Worm (Caenorhabditis elegans): ENCODE data around the gene F59E12.15.

Gene F59E12.15

DNA sequence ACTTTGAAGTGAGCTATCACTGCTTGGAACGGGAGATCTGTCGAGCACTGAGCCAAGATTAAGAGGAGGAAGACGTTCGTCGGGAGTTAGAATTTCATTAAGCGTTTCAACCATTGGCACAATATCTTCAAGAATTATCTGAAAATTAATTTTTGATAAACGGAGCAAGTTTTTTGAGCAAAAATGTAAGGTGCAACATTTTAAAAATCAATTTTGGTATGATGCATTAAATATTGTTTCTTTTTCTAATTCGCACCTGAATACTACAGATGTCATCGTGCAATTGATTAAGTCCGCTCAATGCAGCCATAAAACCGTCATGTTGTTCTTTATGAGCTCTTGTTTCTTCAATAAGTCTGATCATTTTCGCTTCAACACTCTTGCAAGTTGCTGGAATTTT is 20.1 kb upstream of the F59E12.15 start, which contains the start of gene ddl-1:
ddl-1 (minus strand) TSS at position 101 of the 400 bp plus-strand sequence.
- TF ChIP-seq elt-1 (tag; optimal IDR thresholded peaks at IDR 0.05; ENCODE audit: borderline replicate concordance, insufficient read depth) (no peak), ceh-43 (GFP tag; optimal IDR thresholded peaks at IDR 0.05) (no peak), lsy-2 (tag; optimal IDR thresholded peaks at IDR 0.05) (no peak), zip-8 (tag; optimal IDR thresholded peaks at IDR 0.05) (no peak), ztf-11 (tag; optimal IDR thresholded peaks at IDR 0.05) (no peak)

DNA sequence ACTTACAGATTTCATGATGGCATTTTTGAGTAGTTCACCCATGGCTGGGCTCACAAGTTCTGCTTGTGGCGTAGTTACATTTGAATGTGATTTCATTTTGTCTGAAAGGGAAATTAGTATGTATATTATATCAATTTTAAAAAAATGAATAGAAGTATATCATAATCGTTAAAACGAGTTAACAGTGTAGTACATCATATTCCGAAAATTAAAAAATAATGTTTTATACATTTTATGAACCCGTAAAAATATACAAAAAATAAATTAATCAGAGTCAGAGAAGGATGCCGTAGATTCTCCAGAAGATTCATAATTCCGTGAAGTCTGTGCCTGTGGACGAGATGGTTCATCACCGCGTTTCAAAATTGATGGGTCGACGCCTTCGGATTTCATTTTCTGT is 18.8 kb upstream of the F59E12.15 start, which contains the start of gene F59E12.9:
F59E12.9 (minus strand) TSS at position 101 of the 400 bp plus-strand sequence.
- TF ChIP-seq nhr-237 (tag; optimal IDR thresholded peaks at IDR 0.05) (no peak), flh-1 (GFP tag; optimal IDR thresholded peaks at IDR 0.05) (no peak)

DNA sequence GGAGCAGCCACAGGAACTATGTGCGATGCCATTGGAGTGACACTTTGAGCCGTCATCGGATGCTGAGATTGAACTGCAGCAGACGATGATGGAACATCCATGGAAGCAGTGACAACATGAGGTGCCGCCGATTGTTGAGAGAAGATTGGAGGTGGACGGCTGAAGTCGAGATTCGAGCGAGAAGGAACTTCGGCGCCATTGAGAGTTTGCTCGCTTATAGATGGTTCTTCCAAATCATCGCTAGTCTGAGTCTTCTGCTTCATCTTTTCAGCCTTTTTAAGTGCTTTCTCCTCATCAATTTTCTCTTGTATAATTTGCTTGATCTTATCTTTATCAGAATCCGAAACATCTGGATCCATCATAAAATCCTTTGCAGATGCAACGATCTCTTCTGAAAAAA is 13.9 kb upstream of the F59E12.15 start:
- no peak for TF ChIP-seq nhr-28 (tag; optimal IDR thresholded peaks at IDR 0.05)
- TF ChIP-seq ceh-39 (tag; optimal IDR thresholded peaks at IDR 0.05) = no peak
- no peak for TF ChIP-seq flh-1 (GFP tag; optimal IDR thresholded peaks at IDR 0.05)

DNA sequence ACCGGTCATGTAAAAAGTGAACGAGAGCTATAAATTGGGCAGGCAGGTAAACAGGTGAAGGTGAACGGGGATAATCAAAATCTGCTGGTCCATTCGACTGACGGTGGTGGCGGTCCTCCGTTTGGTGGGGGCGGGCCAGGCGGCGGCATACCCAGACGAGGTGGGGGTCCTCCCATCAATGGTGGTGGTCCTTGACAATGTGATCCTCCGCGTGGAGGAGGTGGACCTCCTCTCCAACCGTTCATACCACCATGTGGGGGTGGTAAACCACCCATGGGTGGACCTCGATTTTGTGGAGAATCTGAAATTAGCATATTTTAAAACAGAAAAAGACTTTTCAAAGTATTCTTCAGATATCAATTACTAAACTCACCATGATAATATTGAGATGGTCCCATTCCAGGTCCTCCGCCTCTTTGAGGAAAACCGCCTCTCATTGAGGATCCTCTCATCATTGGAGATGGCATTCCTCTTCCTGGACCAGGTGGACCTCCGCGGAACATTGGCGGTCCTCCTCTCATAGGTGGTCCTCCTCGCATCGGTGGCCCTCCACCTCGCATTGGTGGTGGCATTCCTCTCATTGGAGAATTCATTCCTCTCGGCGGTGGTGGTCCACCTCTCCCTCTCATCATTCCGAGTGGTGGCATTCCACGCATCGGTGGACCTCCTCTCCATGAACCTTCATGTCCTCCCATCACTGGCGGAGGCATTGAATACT is 12.3 kb upstream of the F59E12.15 start:
- no peak for TF ChIP-seq nhr-237 (tag; optimal IDR thresholded peaks at IDR 0.05)
- no peak for TF ChIP-seq nhr-12 (tag; optimal IDR thresholded peaks at IDR 0.05)
- no peak for TF ChIP-seq bed-3 (GFP tag; optimal IDR thresholded peaks at IDR 0.05)
- TF ChIP-seq hlh-1 (tag; optimal IDR thresholded peaks at IDR 0.05) = no peak
- no peak for TF ChIP-seq sem-2 (GFP tag; optimal IDR thresholded peaks at IDR 0.05)
- TF ChIP-seq drap-1 (GFP tag; optimal IDR thresholded peaks at IDR 0.05) = no peak
- TF ChIP-seq mep-1 (tag; optimal IDR thresholded peaks at IDR 0.05) = no peak
- no peak for TF ChIP-seq ceh-39 (tag; optimal IDR thresholded peaks at IDR 0.05)
- TF ChIP-seq snpc-4 (tag; optimal IDR thresholded peaks at IDR 0.05) = no peak
- no peak for TF ChIP-seq sptf-1 (tag; optimal IDR thresholded peaks at IDR 0.05)
- TF ChIP-seq lin-13 (tag; optimal IDR thresholded peaks at IDR 0.05) = no peak
- no peak for TF ChIP-seq mab-5 (tag; optimal IDR thresholded peaks at IDR 0.05)
- no peak for TF ChIP-seq nhr-28 (tag; optimal IDR thresholded peaks at IDR 0.05)
- no peak for TF ChIP-seq nhr-2 (tag; optimal IDR thresholded peaks at IDR 0.05)
- TF ChIP-seq lsy-2 (tag; optimal IDR thresholded peaks at IDR 0.05) = no peak
- TF ChIP-seq flh-1 (GFP tag; optimal IDR thresholded peaks at IDR 0.05) = no peak

DNA sequence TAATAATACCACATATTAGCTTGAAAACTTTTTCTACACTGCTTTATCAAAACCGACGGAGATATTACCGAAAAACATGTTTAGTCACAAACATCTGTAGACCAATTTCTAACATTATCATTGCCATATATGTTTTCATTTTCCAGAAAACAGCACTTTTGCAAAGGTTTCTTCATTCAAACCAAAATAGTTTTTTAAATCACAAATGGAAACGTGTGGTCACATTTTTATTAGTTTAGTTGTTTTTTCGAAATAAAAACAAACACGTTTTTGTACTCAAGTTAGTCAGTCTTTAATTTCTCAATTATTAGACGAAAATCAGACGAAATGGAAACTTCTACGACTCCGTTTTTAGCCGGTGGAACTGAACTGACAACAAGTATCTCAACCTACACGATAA is 9.9 kb upstream of the F59E12.15 start, which contains the start of gene F59E12.3:
F59E12.3 (plus strand) TSS at position 301 of the 400 bp plus-strand sequence.
- TF ChIP-seq nhr-237 (tag; optimal IDR thresholded peaks at IDR 0.05) (no peak), unc-62 (GFP tag; optimal IDR thresholded peaks at IDR 0.05) (no peak), tbx-8 (GFP tag; optimal IDR thresholded peaks at IDR 0.05) (no peak), nhr-2 (tag; optimal IDR thresholded peaks at IDR 0.05) (no peak), pha-4 (tag; optimal IDR thresholded peaks at IDR 0.05) (no peak), nhr-12 (tag; optimal IDR thresholded peaks at IDR 0.05) (no peak), hlh-1 (tag; optimal IDR thresholded peaks at IDR 0.05) (no peak), snpc-4 (tag; optimal IDR thresholded peaks at IDR 0.05) (no peak), ceh-83 (GFP tag; optimal IDR thresholded peaks at IDR 0.05) (no peak), ham-2 (GFP tag; optimal IDR thresholded peaks at IDR 0.05) (no peak), zip-8 (tag; optimal IDR thresholded peaks at IDR 0.05) (no peak), elt-1 (tag; optimal IDR thresholded peaks at IDR 0.05; ENCODE audit: borderline replicate concordance, insufficient read depth) (no peak), ceh-43 (GFP tag; optimal IDR thresholded peaks at IDR 0.05) (no peak), lin-32 (GFP tag; optimal IDR thresholded peaks at IDR 0.05) (no peak)

DNA sequence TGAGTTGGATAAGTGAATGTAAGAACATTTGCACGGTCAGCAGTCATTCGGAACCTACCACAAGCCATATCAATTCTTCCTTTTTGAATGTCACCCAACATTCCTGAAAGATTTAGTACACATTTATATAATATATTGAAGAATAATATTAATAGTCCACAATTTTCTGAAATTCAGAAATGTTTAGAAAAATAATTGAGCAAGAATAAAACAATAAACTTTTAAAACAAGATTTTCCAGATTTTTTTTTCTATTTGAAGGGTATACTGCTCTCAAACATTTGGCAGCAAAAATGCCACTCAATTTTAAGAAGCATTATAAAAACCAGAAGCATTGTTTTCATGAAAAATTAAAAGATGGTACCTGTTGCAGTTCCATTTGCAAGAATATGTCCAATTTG is 8.7 kb upstream of the F59E12.15 start, which contains the start of gene F59E12.8:
F59E12.8 (minus strand) TSS at position 101 of the 400 bp plus-strand sequence.
- TF ChIP-seq ceh-39 (tag; optimal IDR thresholded peaks at IDR 0.05) = no peak
- TF ChIP-seq pha-4 (tag; optimal IDR thresholded peaks at IDR 0.05) = no peak
- no peak for TF ChIP-seq snpc-4 (tag; optimal IDR thresholded peaks at IDR 0.05)
- no peak for TF ChIP-seq zip-8 (tag; optimal IDR thresholded peaks at IDR 0.05)
- TF ChIP-seq elt-1 (tag; optimal IDR thresholded peaks at IDR 0.05; ENCODE audit: borderline replicate concordance, insufficient read depth) = no peak
- no peak for TF ChIP-seq nhr-2 (tag; optimal IDR thresholded peaks at IDR 0.05)
- TF ChIP-seq nhr-237 (tag; optimal IDR thresholded peaks at IDR 0.05) = no peak
- no peak for TF ChIP-seq flh-1 (GFP tag; optimal IDR thresholded peaks at IDR 0.05)
- TF ChIP-seq cnd-1 (tag; optimal IDR thresholded peaks at IDR 0.05) = no peak
- no peak for TF ChIP-seq ces-1 (GFP tag; optimal IDR thresholded peaks at IDR 0.05)
